Worm (Caenorhabditis elegans) whole organism, mixed stage, embryonic: ENCODE measurements around the gene R07E5.4.

Source experiments
- elt-1 ChIP-seq: sonication (generic microtip); optimal IDR thresholded peaks from 2 replicates; lab custom pipeline; 2017; ENCODE audit warnings: missing genetic modification characterization, mild to moderate bottlenecking, missing compliant biosample characterization, antibody characterized with exemption, moderate library complexity, borderline replicate concordance; ENCODE audit not compliant: insufficient read depth
- lin-13 ChIP-seq: fragments of 150-350 bp; optimal IDR thresholded peaks from 2 replicates; lab custom pipeline; 2014; ENCODE audit warnings: missing biosample characterization, missing genetic modification characterization
- mep-1 ChIP-seq: fragments of 150-350 bp; optimal IDR thresholded peaks from 2 replicates; lab custom pipeline; 2017; ENCODE audit warnings: missing biosample characterization, missing genetic modification reagents, missing genetic modification characterization, inconsistent platforms
- mls-2 ChIP-seq: sonication (generic microtip); optimal IDR thresholded peaks from 2 replicates; lab custom pipeline; 2016; ENCODE audit warnings: mild to moderate bottlenecking, missing genetic modification characterization, moderate library complexity, missing compliant biosample characterization
- nhr-28 ChIP-seq: fragments of 150-350 bp; optimal IDR thresholded peaks from 2 replicates; lab custom pipeline; 2014; ENCODE audit warnings: missing biosample characterization, missing genetic modification characterization
- snpc-4 ChIP-seq: fragments of 150-350 bp; optimal IDR thresholded peaks from 2 replicates; lab custom pipeline; 2014; ENCODE audit warnings: missing biosample characterization, missing genetic modification characterization
- unc-62 ChIP-seq: fragments of 150-350 bp; optimal IDR thresholded peaks from 2 replicates; lab custom pipeline; 2014; ENCODE audit warnings: missing biosample characterization, missing genetic modification reagents, missing genetic modification characterization

ce11 chrIII:4429402-4429801 lies 34.8 kb downstream of the R07E5.4 start, which contains the start of gene C28A5.6:
- TF ChIP-seq elt-1 (no peak), mep-1 (tag; lab: Kevin White, UChicago) (no peak), lin-13 (tag; lab: Kevin White, UChicago) (no peak), unc-62 (no peak), mls-2 (tag; lab: Kevin White, UChicago) (no peak), snpc-4 (tag; lab: Kevin White, UChicago) (no peak), nhr-28 (tag; lab: Kevin White, UChicago) (no peak)
